Worm (Caenorhabditis elegans) whole organism, L2 larva: ENCODE results near the gene F52E1.14.

Experiments used
- C34F6.9 ChIP-seq: fragments of 150-350 bp; optimal IDR thresholded peaks from 2 replicates; lab custom pipeline; 2014; ENCODE audit warnings: missing biosample characterization, missing genetic modification characterization
- F13H6.1 ChIP-seq: sonication (generic microtip); optimal IDR thresholded peaks from 2 replicates; lab custom pipeline; 2016; ENCODE audit warnings: missing genetic modification characterization, missing compliant biosample characterization
- R02D3.7 ChIP-seq: fragments of 150-350 bp; optimal IDR thresholded peaks from 2 replicates; lab custom pipeline; 2014; ENCODE audit warnings: missing biosample characterization, missing genetic modification characterization
- Y55F3AM.14 ChIP-seq: fragments of 200-800 bp; sonication (Bioruptor generic); optimal IDR thresholded peaks from 2 replicates; lab custom pipeline; 2018; ENCODE audit warnings: mild to moderate bottlenecking, missing genetic modification characterization, missing compliant biosample characterization
- ZK546.5 ChIP-seq: sonication (generic microtip); optimal IDR thresholded peaks from 2 replicates; lab custom pipeline; 2017; ENCODE audit warnings: missing biosample characterization, missing genetic modification characterization
- ama-1 ChIP-seq: fragments of 150-350 bp; optimal IDR thresholded peaks from 2 replicates; lab custom pipeline; 2018; ENCODE audit warnings: inconsistent platforms
- ceh-16 ChIP-seq: fragments of 150-350 bp; optimal IDR thresholded peaks from 2 replicates; lab custom pipeline; 2014; ENCODE audit warnings: missing biosample characterization, missing genetic modification characterization
- crh-2 ChIP-seq: sonication (generic microtip); optimal IDR thresholded peaks from 2 replicates; lab custom pipeline; 2017; ENCODE audit warnings: missing biosample characterization, missing genetic modification characterization
- dmd-4 ChIP-seq: sonication (generic microtip); optimal IDR thresholded peaks from 2 replicates; lab custom pipeline; 2017; ENCODE audit warnings: missing biosample characterization, missing genetic modification characterization
- egl-27 ChIP-seq: sonication (generic microtip); optimal IDR thresholded peaks from 3 replicates; lab custom pipeline; 2017; ENCODE audit warnings: missing biosample characterization, missing genetic modification reagents, missing genetic modification characterization
- elt-3 ChIP-seq: sonication (generic microtip); optimal IDR thresholded peaks from 2 replicates; lab custom pipeline; 2017; ENCODE audit warnings: missing biosample characterization, missing genetic modification characterization
- fos-1 ChIP-seq: fragments of 150-350 bp; optimal IDR thresholded peaks from 2 replicates; lab custom pipeline; 2014; ENCODE audit warnings: missing biosample characterization, missing genetic modification characterization
- gmeb-1 ChIP-seq: fragments of 150-350 bp; optimal IDR thresholded peaks from 2 replicates; lab custom pipeline; 2014; ENCODE audit warnings: missing biosample characterization, missing genetic modification characterization
- lin-11 ChIP-seq: fragments of 150-350 bp; sonication (generic microtip); optimal IDR thresholded peaks from 2 replicates; lab custom pipeline; 2014; ENCODE audit warnings: missing biosample characterization, missing genetic modification characterization, inconsistent platforms, mixed read lengths
- lin-13 ChIP-seq: fragments of 150-350 bp; optimal IDR thresholded peaks from 2 replicates; lab custom pipeline; 2014; ENCODE audit warnings: missing biosample characterization, missing genetic modification reagents, missing genetic modification characterization
- lin-39 ChIP-seq: fragments of 150-350 bp; optimal IDR thresholded peaks from 2 replicates; lab custom pipeline; 2014; ENCODE audit warnings: missing biosample characterization, missing genetic modification reagents, missing genetic modification characterization
- lsy-2 ChIP-seq, 2 experiments: fragments of 150-350 bp in 1 of 2; sonication (generic microtip) in 1 of 2; optimal IDR thresholded peaks; 2 replicates each; lab custom pipeline; 2014 to 2017; ENCODE audit warnings: missing biosample characterization in 2 of 2, missing genetic modification characterization in 2 of 2
- mab-5 ChIP-seq: fragments of 150-350 bp; optimal IDR thresholded peaks from 2 replicates; lab custom pipeline; 2014; ENCODE audit warnings: missing biosample characterization, missing genetic modification characterization
- mbf-1 ChIP-seq: sonication (generic microtip); optimal IDR thresholded peaks from 2 replicates; lab custom pipeline; 2017; ENCODE audit warnings: missing biosample characterization, missing genetic modification characterization
- mdl-1 ChIP-seq, 2 experiments: fragments of 150-350 bp in 1 of 2; sonication (generic microtip) in 1 of 2; optimal IDR thresholded peaks; 2 replicates each; lab custom pipeline; 2017; ENCODE audit warnings: missing biosample characterization in 2 of 2, missing genetic modification characterization in 2 of 2
- nhr-10 ChIP-seq: sonication (generic microtip); optimal IDR thresholded peaks from 2 replicates; lab custom pipeline; 2017; ENCODE audit warnings: missing biosample characterization, missing genetic modification characterization
- nhr-11 ChIP-seq: fragments of 150-350 bp; optimal IDR thresholded peaks from 2 replicates; lab custom pipeline; 2014; ENCODE audit warnings: missing biosample characterization, missing genetic modification characterization
- nhr-12 ChIP-seq: fragments of 150-350 bp; optimal IDR thresholded peaks from 2 replicates; lab custom pipeline; 2014; ENCODE audit warnings: missing biosample characterization, missing genetic modification characterization
- nhr-129 ChIP-seq: fragments of 150-350 bp; optimal IDR thresholded peaks from 2 replicates; lab custom pipeline; 2014; ENCODE audit warnings: missing biosample characterization, missing genetic modification characterization
- nhr-21 ChIP-seq: fragments of 150-350 bp; optimal IDR thresholded peaks from 2 replicates; lab custom pipeline; 2014; ENCODE audit warnings: missing biosample characterization, missing genetic modification characterization
- nhr-237 ChIP-seq: fragments of 150-350 bp; optimal IDR thresholded peaks from 2 replicates; lab custom pipeline; 2014; ENCODE audit warnings: missing biosample characterization, missing genetic modification characterization
- nhr-25 ChIP-seq: fragments of 150-350 bp; sonication (generic microtip); optimal IDR thresholded peaks from 3 replicates; lab custom pipeline; 2014; ENCODE audit warnings: missing biosample characterization, missing genetic modification characterization
- nhr-6 ChIP-seq: fragments of 150-350 bp; optimal IDR thresholded peaks from 2 replicates; lab custom pipeline; 2014; ENCODE audit warnings: missing biosample characterization, missing genetic modification characterization
- nhr-77 ChIP-seq: fragments of 150-350 bp; optimal IDR thresholded peaks from 2 replicates; lab custom pipeline; 2014; ENCODE audit warnings: missing biosample characterization, missing genetic modification characterization
- peb-1 ChIP-seq: fragments of 150-350 bp; optimal IDR thresholded peaks from 2 replicates; lab custom pipeline; 2014; ENCODE audit warnings: missing biosample characterization, missing genetic modification characterization
- sem-4 ChIP-seq: fragments of 150-350 bp; optimal IDR thresholded peaks from 2 replicates; lab custom pipeline; 2014; ENCODE audit warnings: missing biosample characterization, missing genetic modification reagents, missing genetic modification characterization
- skn-1 ChIP-seq: sonication (generic microtip); optimal IDR thresholded peaks from 2 replicates; lab custom pipeline; 2017; ENCODE audit warnings: missing biosample characterization, missing genetic modification characterization
- sma-3 ChIP-seq: sonication (generic microtip); optimal IDR thresholded peaks from 2 replicates; lab custom pipeline; 2016; ENCODE audit warnings: missing genetic modification reagents, missing genetic modification characterization, missing compliant biosample characterization
- sma-9 ChIP-seq, 2 experiments: fragments of 150-350 bp in 1 of 2; sonication (generic microtip) in 1 of 2; optimal IDR thresholded peaks; 2 replicates each; lab custom pipeline; 2014 to 2016; ENCODE audit warnings: missing genetic modification characterization in 2 of 2, mild to moderate bottlenecking in 1 of 2, missing biosample characterization in 1 of 2, missing compliant biosample characterization in 1 of 2, missing genetic modification reagents in 1 of 2, moderate library complexity in 1 of 2
- snpc-4 ChIP-seq: fragments of 150-350 bp; optimal IDR thresholded peaks from 2 replicates; lab custom pipeline; 2014; ENCODE audit warnings: missing biosample characterization, missing genetic modification characterization
- unc-39 ChIP-seq: fragments of 150-350 bp; optimal IDR thresholded peaks from 2 replicates; lab custom pipeline; 2014; ENCODE audit warnings: missing biosample characterization, missing genetic modification characterization
- unc-55 ChIP-seq: fragments of 150-350 bp; sonication (generic microtip); optimal IDR thresholded peaks from 3 replicates; lab custom pipeline; 2014; ENCODE audit warnings: missing biosample characterization, missing genetic modification reagents, missing genetic modification characterization
- unc-62 ChIP-seq: fragments of 150-350 bp; optimal IDR thresholded peaks from 2 replicates; lab custom pipeline; 2014; ENCODE audit warnings: missing biosample characterization, missing genetic modification reagents, missing genetic modification characterization
- ztf-1 ChIP-seq: fragments of 200-800 bp; sonication (Bioruptor generic); conservative IDR thresholded peaks from 2 replicates; pipeline ENCODE4 v1.3.6; 2022; ENCODE audit warnings: missing genetic modification characterization, missing compliant biosample characterization
- ztf-11 ChIP-seq: sonication (generic microtip); optimal IDR thresholded peaks from 2 replicates; lab custom pipeline; 2017; ENCODE audit warnings: missing biosample characterization, missing genetic modification characterization
- ztf-4 ChIP-seq: fragments of 150-350 bp; optimal IDR thresholded peaks from 2 replicates; lab custom pipeline; 2014; ENCODE audit warnings: missing biosample characterization, missing genetic modification characterization

The F52E1.14 gene

DNA sequence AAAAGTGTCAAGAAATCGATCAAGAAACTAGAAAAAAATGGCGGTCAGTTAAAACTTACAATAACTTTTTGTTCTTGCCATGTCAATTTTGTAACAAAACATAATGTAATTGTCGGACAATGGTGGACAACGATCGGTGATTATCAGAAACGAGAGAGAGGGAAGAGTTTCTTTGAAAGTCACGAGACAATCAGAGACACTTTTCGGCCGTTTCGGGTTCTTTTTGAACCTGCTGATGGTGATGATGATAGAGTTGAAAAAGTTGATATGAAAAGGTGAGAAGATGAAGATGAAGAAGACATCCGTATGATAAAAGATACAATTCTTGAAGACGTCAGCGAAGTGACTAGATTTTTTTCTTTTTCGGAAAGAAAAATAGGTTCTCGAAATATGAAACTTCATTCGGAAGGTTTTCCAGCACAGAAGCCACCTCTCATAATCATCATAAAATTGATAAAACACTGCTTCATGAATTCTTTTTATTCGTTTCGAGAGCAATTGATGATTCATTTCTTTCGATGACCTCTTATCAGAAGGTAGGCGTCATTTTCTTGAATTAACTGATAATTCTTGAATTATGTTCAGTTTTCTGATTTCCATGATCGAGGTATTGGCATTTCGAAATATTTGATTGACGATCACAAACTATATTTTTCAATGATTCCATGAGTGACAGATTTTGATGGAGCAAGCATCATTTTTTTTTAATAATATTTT lies 43.2 kb downstream of the F52E1.14 start:
- TF ChIP-seq C34F6.9 (no peak), mab-5 (tag; lab: Kevin White, UChicago) (no peak), egl-27 (tag; lab: Kevin White, UChicago) (no peak), peb-1 (tag; lab: Kevin White, UChicago) (no peak), lin-11 (no peak), sem-4 (tag; lab: Kevin White, UChicago) (no peak), F13H6.1 (tag; lab: Kevin White, UChicago) (no peak), nhr-11 (tag; lab: Kevin White, UChicago) (no peak), unc-62 (GFP tag; lab: Kevin White, UChicago) (no peak), gmeb-1 (no peak), lin-39 (tag; lab: Kevin White, UChicago) (no peak), lin-13 (GFP tag; lab: Kevin White, UChicago) (no peak), ceh-16 (no peak), mbf-1 (tag; lab: Kevin White, UChicago) (no peak), skn-1 (tag; lab: Kevin White, UChicago) (no peak), dmd-4 (tag; lab: Kevin White, UChicago) (no peak), sma-3 (GFP tag; lab: Kevin White, UChicago) (peak; percentile 15), ZK546.5 (tag; lab: Kevin White, UChicago) (no peak), nhr-129 (tag; lab: Kevin White, UChicago) (peak; percentile 52), nhr-12 (tag; lab: Kevin White, UChicago) (no peak), ztf-1 (GFP tag; lab: Robert Waterston, UW) (no peak), fos-1 (tag; lab: Kevin White, UChicago) (peak; percentile 88), nhr-77 (tag; lab: Kevin White, UChicago) (no peak), Y55F3AM.14 (GFP tag; lab: Kevin White, UChicago) (no peak), snpc-4 (tag; lab: Kevin White, UChicago) (no peak), ama-1 (lab: Kevin White, UChicago) (no peak), lsy-2 (tag; optimal IDR thresholded peaks at IDR 0.05; lab: Kevin White, UChicago) (no peak), nhr-21 (tag; lab: Kevin White, UChicago) (peak; percentile 54), nhr-237 (tag; lab: Kevin White, UChicago) (no peak), unc-39 (no peak), nhr-6 (no peak), ztf-11 (tag; lab: Kevin White, UChicago) (no peak), sma-9 (GFP tag; optimal IDR thresholded peaks at IDR 0.05; lab: Kevin White, UChicago) (peak; percentile 50), sma-9 (tag; optimal IDR thresholded peaks at IDR 0.05; lab: Kevin White, UChicago) (no peak), nhr-25 (tag; lab: Kevin White, UChicago) (peak; percentile 22), nhr-10 (tag; lab: Kevin White, UChicago) (no peak)
- TF ChIP-seq, all 48 proteins: peak for 6

DNA sequence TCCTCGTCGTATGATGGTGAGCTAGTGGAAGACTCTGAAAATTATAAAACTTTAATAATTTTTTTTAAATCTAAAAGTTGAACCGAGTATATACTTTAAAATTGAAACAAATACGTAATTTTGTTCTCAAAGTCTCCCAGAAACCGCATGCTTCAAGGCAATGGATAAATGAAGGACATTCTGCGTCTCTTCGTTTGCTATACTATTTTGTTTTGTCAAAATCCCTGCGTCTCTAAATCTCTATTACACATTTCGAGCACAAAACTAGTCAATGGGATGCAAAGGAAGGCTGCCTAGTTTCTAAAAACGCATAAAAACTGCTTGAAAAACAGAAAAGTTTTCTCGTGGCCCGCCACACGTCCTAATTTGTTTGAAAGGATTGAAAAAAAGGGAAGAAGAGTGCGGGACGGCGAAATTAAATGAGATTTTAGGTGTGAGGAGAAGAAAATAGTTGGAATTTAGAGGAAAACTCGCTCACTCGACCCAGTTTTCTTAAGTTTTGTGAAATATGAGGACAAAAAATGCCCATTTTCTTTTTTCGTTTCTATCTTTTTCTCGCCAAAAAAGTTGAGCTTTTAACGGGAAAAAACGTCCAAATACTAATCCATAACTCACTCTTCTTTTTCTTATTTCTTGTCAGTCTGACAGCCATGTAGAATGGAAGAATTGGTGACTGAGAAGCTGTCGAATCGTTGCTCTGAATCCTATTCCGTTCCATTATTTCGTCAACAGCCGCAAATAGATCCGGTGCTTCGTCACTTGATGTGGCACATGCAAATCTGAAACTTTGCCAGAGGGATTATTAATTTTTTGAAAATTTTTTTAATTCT lies 45.1 kb downstream of the F52E1.14 start:
- TF ChIP-seq skn-1 (tag; lab: Kevin White, UChicago) (no peak), ztf-4 (tag; lab: Kevin White, UChicago) (no peak), elt-3 (tag; lab: Kevin White, UChicago) (no peak), sma-9 (GFP tag; optimal IDR thresholded peaks at IDR 0.05; lab: Kevin White, UChicago) (peak; percentile 71), sma-9 (tag; optimal IDR thresholded peaks at IDR 0.05; lab: Kevin White, UChicago) (no peak), mdl-1 (tag; optimal IDR thresholded peaks at IDR 0.05; lab: Kevin White, UChicago) (no peak), unc-55 (GFP tag; lab: Kevin White, UChicago) (peak; percentile 60), R02D3.7 (tag; lab: Kevin White, UChicago) (no peak), crh-2 (tag; lab: Kevin White, UChicago) (no peak), nhr-6 (no peak), mbf-1 (tag; lab: Kevin White, UChicago) (no peak), lsy-2 (tag; optimal IDR thresholded peaks at IDR 0.05; lab: Kevin White, UChicago) (peak in 1 of 2 experiments; percentile 20), C34F6.9 (peak; percentile 59), snpc-4 (tag; lab: Kevin White, UChicago) (no peak), ZK546.5 (tag; lab: Kevin White, UChicago) (no peak)
